Fruit fly (Drosophila melanogaster): ENCODE measurements around the gene His3.3A.

The His3.3A gene

dm6 chr2L:5044892-5045619 is 9.8 kb upstream of the His3.3A start (continued):
- TF ChIP-seq Sox14 (GFP tag; optimal IDR thresholded peaks at IDR 0.05) (peak; percentile 66), CG11902 (GFP tag; optimal IDR thresholded peaks at IDR 0.05) (peak; percentile 20), CG6792 (GFP tag; optimal IDR thresholded peaks at IDR 0.05) (peak; percentile 11), CG6276 (GFP tag; optimal IDR thresholded peaks at IDR 0.05) (peak; percentile 56), Eip78C (GFP tag) (peak; percentile 78), Met (GFP tag; optimal IDR thresholded peaks at IDR 0.05) (peak; percentile 66), eg (GFP tag; IDR thresholded peaks at IDR 0.05) (peak; percentile 79), CG8319 (GFP tag; optimal IDR thresholded peaks at IDR 0.05) (no peak), CG6163 (GFP tag; IDR thresholded peaks at IDR 0.05) (peak; percentile 59), net (GFP tag; optimal IDR thresholded peaks at IDR 0.05) (peak; percentile 28), CG15336 (GFP tag; IDR thresholded peaks at IDR 0.05) (peak; percentile 49; the same call in 1 of the 2 replicates), Eip75B (GFP tag; optimal IDR thresholded peaks at IDR 0.05) (peak; percentile 43), Hr39 (GFP tag; optimal IDR thresholded peaks at IDR 0.05) (peak; percentile 37), CG31627 (GFP tag; optimal IDR thresholded peaks at IDR 0.05) (peak; percentile 40), achi (GFP tag; optimal IDR thresholded peaks at IDR 0.05) (peak; percentile 58), CG11294 (GFP tag; IDR thresholded peaks at IDR 0.05) (peak; percentile 17; the same call in 1 of the 2 replicates), Hr4 (GFP tag; optimal IDR thresholded peaks at IDR 0.05) (peak; percentile 63), CG8119 (GFP tag; IDR thresholded peaks at IDR 0.05) (peak; percentile 42; the same call in 1 of the 3 replicates), acj6 (GFP tag; optimal IDR thresholded peaks at IDR 0.05) (peak; percentile 36), CG16779 (tag; optimal IDR thresholded peaks at IDR 0.05) (peak; percentile 38), Smox (GFP tag; optimal IDR thresholded peaks at IDR 0.05) (peak; percentile 46), salr (GFP tag; optimal IDR thresholded peaks at IDR 0.05) (peak in 1 of 2 experiments; percentile 35), Gug (GFP tag; IDR thresholded peaks at IDR 0.05) (peak; percentile 18; the same call in 1 of the 2 replicates), Ets21C (GFP tag; optimal IDR thresholded peaks at IDR 0.05) (peak; percentile 15), CG34406 (GFP tag; optimal IDR thresholded peaks at IDR 0.05) (peak; percentile 11), CG6854 (GFP tag; optimal IDR thresholded peaks at IDR 0.05) (peak; percentile 2)

- TF ChIP-seq Hr4 (GFP tag; optimal IDR thresholded peaks at IDR 0.05), result no peak
- peak; percentile 32 for TF ChIP-seq Eip78C (GFP tag)
Observed at dm6 chr2L:5046261-5046660, 8.6 kb upstream of the His3.3A start.

- TF ChIP-seq salr (GFP tag; optimal IDR thresholded peaks at IDR 0.05) (no peak), Met (GFP tag; optimal IDR thresholded peaks at IDR 0.05) (no peak), CG6276 (GFP tag; optimal IDR thresholded peaks at IDR 0.05) (peak; percentile 18), net (GFP tag; optimal IDR thresholded peaks at IDR 0.05) (no peak), CG6792 (GFP tag; optimal IDR thresholded peaks at IDR 0.05) (no peak), eg (GFP tag; IDR thresholded peaks at IDR 0.05) (no peak), CG32006 (GFP tag; optimal IDR thresholded peaks at IDR 0.05) (peak; percentile 37), Eip93F (GFP tag; optimal IDR thresholded peaks at IDR 0.05) (no peak), Hr39 (GFP tag; optimal IDR thresholded peaks at IDR 0.05) (no peak), Blimp-1 (GFP tag; optimal IDR thresholded peaks at IDR 0.05) (no peak), lz (GFP tag; optimal IDR thresholded peaks at IDR 0.05) (no peak), CG6163 (GFP tag; IDR thresholded peaks at IDR 0.05) (no peak), CG8632 (GFP tag; optimal IDR thresholded peaks at IDR 0.05) (no peak), CG34406 (GFP tag; optimal IDR thresholded peaks at IDR 0.05) (no peak), CG1621 (tag; optimal IDR thresholded peaks at IDR 0.05) (peak; percentile 58), Eip78C (GFP tag) (no peak)
Observed at dm6 chr2L:5049974-5050373, 4.9 kb upstream of the His3.3A start.

- TF ChIP-seq esn (GFP tag; optimal IDR thresholded peaks at IDR 0.05), result no peak
- TF ChIP-seq CG6276 (GFP tag; optimal IDR thresholded peaks at IDR 0.05), result no peak
- no peak for TF ChIP-seq CG6854 (GFP tag; optimal IDR thresholded peaks at IDR 0.05)
- TF ChIP-seq Smox (GFP tag; optimal IDR thresholded peaks at IDR 0.05), result no peak
- TF ChIP-seq eg (GFP tag; IDR thresholded peaks at IDR 0.05), result no peak
- peak; percentile 8 for TF ChIP-seq Eip78C (GFP tag)
Observed at dm6 chr2L:5050825-5051224, 4.0 kb upstream of the His3.3A start, which contains the start of gene CG9121. Gene CG9121 (minus strand): TSS chr2L:5051062.
